Fruit fly (Drosophila melanogaster) whole organism, embryonic: Measurements from ENCODE around the gene ZnT63C.

Experiments used
- ATbp ChIP-seq: fragments of 200-800 bp; sonication (Bioruptor generic); optimal IDR thresholded peaks from 2 replicates; lab custom pipeline; 2017; ENCODE audit warnings: missing biosample characterization, mild to moderate bottlenecking, missing genetic modification characterization, missing genetic modification reagents
- BEAF-32 ChIP-seq: fragments of 200-800 bp; sonication (Bioruptor generic); optimal IDR thresholded peaks from 3 replicates; lab custom pipeline; 2017; ENCODE audit warnings: missing biosample characterization, missing genetic modification characterization, mild to moderate bottlenecking, moderate library complexity, missing genetic modification reagents
- Bdp1 ChIP-seq: fragments of 200-800 bp; sonication (Bioruptor generic); optimal IDR thresholded peaks from 3 replicates; lab custom pipeline; 2016; ENCODE audit warnings: missing biosample characterization, missing genetic modification characterization
- CG10366 ChIP-seq: fragments of 200-800 bp; sonication (Bioruptor generic); IDR thresholded peaks from 2 replicates; pipeline ENCODE4 v1.3.6; 2022; ENCODE audit warnings: missing biosample characterization, missing genetic modification characterization
- CG11560 ChIP-seq: fragments of 200-800 bp; sonication (Bioruptor generic); IDR thresholded peaks from 3 replicates; pipeline ENCODE4 v1.3.6; 2022; ENCODE audit warnings: missing biosample characterization, missing genetic modification characterization
- CG12155 ChIP-seq: fragments of 200-800 bp; sonication (Bioruptor generic); optimal IDR thresholded peaks from 3 replicates; lab custom pipeline; 2016; ENCODE audit warnings: missing biosample characterization, missing genetic modification characterization
- CG12299 ChIP-seq: fragments of 200-800 bp; sonication (Bioruptor generic); optimal IDR thresholded peaks from 2 replicates; lab custom pipeline; 2018; ENCODE audit warnings: missing biosample characterization, mild to moderate bottlenecking, missing genetic modification characterization
- CG12659 ChIP-seq: fragments of 200-800 bp; sonication (Bioruptor generic); optimal IDR thresholded peaks from 3 replicates; lab custom pipeline; 2017; ENCODE audit warnings: mild to moderate bottlenecking, missing biosample characterization, missing genetic modification reagents, missing genetic modification characterization
- CG12769 ChIP-seq: fragments of 200-800 bp; sonication (Bioruptor generic); optimal IDR thresholded peaks from 2 replicates; lab custom pipeline; 2019; ENCODE audit warnings: missing biosample characterization, mild to moderate bottlenecking, missing genetic modification characterization, moderate library complexity
- CG12942 ChIP-seq: fragments of 200-800 bp; sonication (Bioruptor generic); optimal IDR thresholded peaks from 3 replicates; lab custom pipeline; 2016; ENCODE audit warnings: missing biosample characterization, missing genetic modification characterization
- CG17361 ChIP-seq: fragments of 200-800 bp; sonication (Bioruptor generic); IDR thresholded peaks from 3 replicates; pipeline ENCODE4 v1.3.6; 2022; ENCODE audit warnings: missing biosample characterization, missing genetic modification characterization
- CG1792 ChIP-seq: fragments of 200-800 bp; sonication (Bioruptor generic); optimal IDR thresholded peaks from 2 replicates; lab custom pipeline; 2016; ENCODE audit warnings: missing biosample characterization, missing genetic modification characterization
- CG18619 ChIP-seq: fragments of 200-800 bp; sonication (Bioruptor generic); optimal IDR thresholded peaks from 3 replicates; lab custom pipeline; 2017; ENCODE audit warnings: missing biosample characterization, mild to moderate bottlenecking, missing genetic modification characterization
- CG18764 ChIP-seq: fragments of 200-800 bp; sonication (Bioruptor generic); optimal IDR thresholded peaks from 3 replicates; lab custom pipeline; 2016; ENCODE audit warnings: missing biosample characterization, missing genetic modification characterization
- CG2875 ChIP-seq: fragments of 200-800 bp; sonication (Bioruptor generic); optimal IDR thresholded peaks from 2 replicates; lab custom pipeline; 2017; ENCODE audit warnings: missing biosample characterization, mild to moderate bottlenecking, missing genetic modification characterization, missing genetic modification reagents
- CG33557 ChIP-seq: fragments of 200-800 bp; sonication (Bioruptor generic); optimal IDR thresholded peaks from 2 replicates; lab custom pipeline; 2019; ENCODE audit warnings: missing biosample characterization, mild to moderate bottlenecking, missing genetic modification characterization, moderate library complexity
- CG4820 ChIP-seq: fragments of 200-800 bp; sonication (Bioruptor generic); optimal IDR thresholded peaks from 3 replicates; lab custom pipeline; 2016; ENCODE audit warnings: missing biosample characterization, missing genetic modification characterization
- CG6683 ChIP-seq: fragments of 200-800 bp; sonication (Bioruptor generic); optimal IDR thresholded peaks from 2 replicates; lab custom pipeline; 2017; ENCODE audit warnings: missing biosample characterization, mild to moderate bottlenecking, missing genetic modification characterization, missing genetic modification reagents
- CG7745 ChIP-seq: fragments of 200-800 bp; sonication (Bioruptor generic); optimal IDR thresholded peaks from 2 replicates; lab custom pipeline; 2018; ENCODE audit warnings: missing biosample characterization, mild to moderate bottlenecking, missing genetic modification characterization, moderate library complexity
- CG7839 ChIP-seq: fragments of 200-800 bp; sonication (Bioruptor generic); optimal IDR thresholded peaks from 3 replicates; lab custom pipeline; 2018; ENCODE audit warnings: missing biosample characterization, mild to moderate bottlenecking, missing genetic modification characterization, moderate library complexity
- CG8388 ChIP-seq: fragments of 200-800 bp; sonication (Bioruptor generic); optimal IDR thresholded peaks from 2 replicates; lab custom pipeline; 2019; ENCODE audit warnings: missing biosample characterization, mild to moderate bottlenecking, missing genetic modification characterization, moderate library complexity
- CG9609 ChIP-seq: fragments of 200-800 bp; sonication (Bioruptor generic); optimal IDR thresholded peaks from 3 replicates; lab custom pipeline; 2016; ENCODE audit warnings: missing biosample characterization, missing genetic modification characterization
- CG9727 ChIP-seq: fragments of 200-800 bp; sonication (Bioruptor generic); optimal IDR thresholded peaks from 3 replicates; lab custom pipeline; 2017; ENCODE audit warnings: missing biosample characterization, mild to moderate bottlenecking, missing genetic modification characterization
- CTCF ChIP-seq: fragments of 200-800 bp; sonication (Bioruptor generic); optimal IDR thresholded peaks from 2 replicates; lab custom pipeline; 2017; ENCODE audit warnings: missing biosample characterization, mild to moderate bottlenecking, missing genetic modification characterization, moderate library complexity
- D19A ChIP-seq: fragments of 200-800 bp; optimal IDR thresholded peaks from 3 replicates; lab custom pipeline; 2019; ENCODE audit warnings: missing biosample characterization, mild to moderate bottlenecking, missing genetic modification characterization, moderate library complexity
- Dp ChIP-seq: fragments of 200-800 bp; sonication (Bioruptor generic); optimal IDR thresholded peaks from 2 replicates; lab custom pipeline; 2018; ENCODE audit warnings: missing biosample characterization, mild to moderate bottlenecking, missing genetic modification characterization, moderate library complexity
- HmgZ ChIP-seq: fragments of 200-800 bp; sonication (Bioruptor generic); optimal IDR thresholded peaks from 2 replicates; lab custom pipeline; 2018; ENCODE audit warnings: missing biosample characterization, mild to moderate bottlenecking, missing genetic modification characterization
- Hsf ChIP-seq: fragments of 200-800 bp; sonication (Bioruptor generic); optimal IDR thresholded peaks from 3 replicates; lab custom pipeline; 2016; ENCODE audit warnings: missing biosample characterization, missing genetic modification characterization
- Max ChIP-seq: fragments of 200-800 bp; sonication (Bioruptor generic); optimal IDR thresholded peaks from 2 replicates; lab custom pipeline; 2016; ENCODE audit warnings: missing biosample characterization, mild to moderate bottlenecking, missing genetic modification characterization
- Nf-YB ChIP-seq: fragments of 200-800 bp; sonication (Bioruptor generic); optimal IDR thresholded peaks from 3 replicates; lab custom pipeline; 2019; ENCODE audit warnings: missing biosample characterization, mild to moderate bottlenecking, missing genetic modification characterization, moderate library complexity
- Rfx ChIP-seq: fragments of 200-800 bp; sonication (Bioruptor generic); IDR thresholded peaks from 2 replicates; pipeline ENCODE4 v1.3.6; 2022; ENCODE audit warnings: missing biosample characterization, missing genetic modification characterization
- Rx ChIP-seq: fragments of 200-800 bp; sonication (Bioruptor generic); IDR thresholded peaks from 2 replicates; pipeline ENCODE4 v1.3.6; 2022; ENCODE audit warnings: missing biosample characterization, missing genetic modification characterization
- Stat92E ChIP-seq, 3 experiments: fragments of >200 bp in 2 of 3; fragments of 200-800 bp in 1 of 3; sonication (Bioruptor generic) in 1 of 3; optimal IDR thresholded peaks; 2 replicates each; lab custom pipeline; 2017 to 2019; ENCODE audit warnings: missing biosample characterization in 3 of 3, missing genetic modification characterization in 3 of 3, mild to moderate bottlenecking in 1 of 3, moderate library complexity in 1 of 3
- Trl ChIP-seq, 3 experiments: fragments of >200 bp in 2 of 3; fragments of 200-800 bp in 1 of 3; sonication (Bioruptor generic) in 1 of 3; optimal IDR thresholded peaks; 2 replicates in 1 of 3; 3 replicates in 2 of 3; lab custom pipeline; 2016 to 2017; ENCODE audit warnings: missing biosample characterization in 1 of 3, missing genetic modification characterization in 1 of 3
- ato ChIP-seq: fragments of 200-800 bp; sonication (Bioruptor generic); IDR thresholded peaks from 2 replicates; pipeline ENCODE4 v1.3.6; 2022; ENCODE audit warnings: missing biosample characterization, missing genetic modification characterization; ENCODE audit not compliant: partially characterized antibody
- bowl ChIP-seq: fragments of 200-800 bp; sonication (Bioruptor generic); IDR thresholded peaks from 2 replicates; pipeline ENCODE4 v1.3.6; 2022; ENCODE audit warnings: missing biosample characterization, missing genetic modification characterization
- cg ChIP-seq: fragments of 200-800 bp; sonication (Bioruptor generic); optimal IDR thresholded peaks from 3 replicates; lab custom pipeline; 2019; ENCODE audit warnings: missing biosample characterization, mild to moderate bottlenecking, missing genetic modification characterization, moderate library complexity
- chn ChIP-seq: fragments of 200-800 bp; sonication (Bioruptor generic); optimal IDR thresholded peaks from 2 replicates; lab custom pipeline; 2016; ENCODE audit warnings: missing biosample characterization, missing genetic modification characterization
- en ChIP-seq: fragments of 200-800 bp; sonication (Bioruptor generic); optimal IDR thresholded peaks from 2 replicates; lab custom pipeline; 2016; ENCODE audit warnings: missing biosample characterization, missing genetic modification characterization
- fd3F ChIP-seq: fragments of 200-800 bp; sonication (Bioruptor generic); optimal IDR thresholded peaks from 2 replicates; lab custom pipeline; 2018; ENCODE audit warnings: missing biosample characterization, mild to moderate bottlenecking, missing genetic modification characterization, moderate library complexity
- gcm ChIP-seq: fragments of 200-800 bp; sonication (Bioruptor generic); optimal IDR thresholded peaks from 2 replicates; lab custom pipeline; 2019; ENCODE audit warnings: missing biosample characterization, mild to moderate bottlenecking, missing genetic modification characterization, moderate library complexity
- ken ChIP-seq: fragments of 200-800 bp; sonication (Bioruptor generic); IDR thresholded peaks from 3 replicates; pipeline ENCODE4 v1.3.6; 2022; ENCODE audit warnings: missing biosample characterization, missing genetic modification characterization
- kni ChIP-seq: fragments of 200-800 bp; sonication (Bioruptor generic); optimal IDR thresholded peaks from 3 replicates; lab custom pipeline; 2017; ENCODE audit warnings: mild to moderate bottlenecking, missing biosample characterization, missing genetic modification reagents, missing genetic modification characterization
- onecut ChIP-seq: fragments of 200-800 bp; sonication (Bioruptor generic); IDR thresholded peaks from 2 replicates; pipeline ENCODE4 v1.3.6; 2022; ENCODE audit warnings: missing biosample characterization, missing genetic modification characterization
- rib ChIP-seq: fragments of 200-800 bp; sonication (Bioruptor generic); IDR thresholded peaks from 2 replicates; pipeline ENCODE4 v1.3.6; 2022; ENCODE audit warnings: missing biosample characterization, missing genetic modification characterization
- run ChIP-seq: fragments of 200-800 bp; sonication (Bioruptor generic); optimal IDR thresholded peaks from 3 replicates; lab custom pipeline; 2018; ENCODE audit warnings: missing biosample characterization, mild to moderate bottlenecking, missing genetic modification characterization
- salm ChIP-seq: fragments of 200-800 bp; sonication (Bioruptor generic); optimal IDR thresholded peaks from 2 replicates; lab custom pipeline; 2018; ENCODE audit warnings: missing biosample characterization, mild to moderate bottlenecking, missing genetic modification characterization
- sisA ChIP-seq: fragments of 200-800 bp; sonication (Bioruptor generic); IDR thresholded peaks from 2 replicates; pipeline ENCODE4 v1.3.6; 2022; ENCODE audit warnings: missing biosample characterization, missing genetic modification characterization
- ssp ChIP-seq: fragments of 200-800 bp; sonication (Bioruptor generic); IDR thresholded peaks from 2 replicates; pipeline ENCODE4 v1.3.6; 2022; ENCODE audit warnings: missing biosample characterization, missing genetic modification characterization
- unpg ChIP-seq: fragments of 200-800 bp; sonication (Bioruptor generic); optimal IDR thresholded peaks from 3 replicates; lab custom pipeline; 2018; ENCODE audit warnings: missing biosample characterization, mild to moderate bottlenecking, missing genetic modification characterization, moderate library complexity

The ZnT63C gene

DNA sequence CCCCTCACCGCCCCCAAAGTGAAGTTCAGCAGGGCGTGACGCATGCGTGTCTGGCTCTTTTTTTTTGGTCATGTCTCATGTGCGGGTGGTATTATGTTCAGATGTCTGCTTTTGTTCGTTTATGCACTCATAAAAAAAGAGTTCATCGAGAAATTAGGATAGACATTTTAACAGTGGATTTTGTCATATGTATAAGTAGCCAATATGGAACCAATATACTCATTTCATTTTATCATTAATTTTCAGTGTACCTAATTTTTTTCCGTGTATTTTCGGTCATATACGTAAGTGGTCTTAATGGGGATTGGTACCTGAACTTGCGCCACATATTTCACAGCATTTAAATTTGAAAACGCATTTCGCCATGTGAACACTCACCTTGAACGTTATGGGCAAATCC lies 3.2 kb upstream of the ZnT63C start (continued):
- TF ChIP-seq sisA (GFP tag; lab: Robert Waterston, UW): peak; percentile 63
- TF ChIP-seq ken (GFP tag; lab: Robert Waterston, UW): peak; percentile 70; the same call in 2 of the 3 replicates
- TF ChIP-seq Rfx (GFP tag; lab: Robert Waterston, UW): peak; percentile 71
- TF ChIP-seq cg (GFP tag; lab: Kevin White, UChicago): no peak
- TF ChIP-seq CG7839: peak; percentile 59
- peak; percentile 59 for TF ChIP-seq ATbp (GFP tag; lab: Kevin White, UChicago)
- no peak for TF ChIP-seq CG9609 (GFP tag; lab: Kevin White, UChicago)
- peak; percentile 63 for TF ChIP-seq ssp
- peak; percentile 46 for TF ChIP-seq Hsf (GFP tag; lab: Kevin White, UChicago)
- TF ChIP-seq CG1792 (GFP tag; lab: Kevin White, UChicago): peak; percentile 6
- TF ChIP-seq CG18764 (GFP tag; lab: Kevin White, UChicago): peak; percentile 40
- TF ChIP-seq CG17361 (GFP tag; lab: Robert Waterston, UW): peak; percentile 62; the same call in 2 of the 3 replicates
- TF ChIP-seq BEAF-32: no peak
- TF ChIP-seq Trl (optimal IDR thresholded peaks at IDR 0.05; lab: Kevin White, UChicago): no peak
- TF ChIP-seq Trl (GFP tag; optimal IDR thresholded peaks at IDR 0.05; lab: Kevin White, UChicago): peak; percentile 3
- peak; percentile 15 for TF ChIP-seq chn (GFP tag; lab: Kevin White, UChicago)
- TF ChIP-seq Rx (GFP tag; lab: Robert Waterston, UW): peak; percentile 42; the same call in 1 of the 2 replicates
- peak; percentile 76 for TF ChIP-seq unpg (GFP tag; lab: Kevin White, UChicago)
- TF ChIP-seq run (tag; lab: Kevin White, UChicago): no peak
- TF ChIP-seq ato (GFP tag; lab: Robert Waterston, UW): no peak
- peak; percentile 41 for TF ChIP-seq Max (GFP tag; lab: Kevin White, UChicago)
- TF ChIP-seq Dp: no peak
- no peak for TF ChIP-seq CG7745 (tag; lab: Kevin White, UChicago)
- TF ChIP-seq HmgZ: peak; percentile 8
- no peak for TF ChIP-seq Nf-YB (GFP tag; lab: Kevin White, UChicago)
- peak; percentile 63 for TF ChIP-seq CG8388 (GFP tag; lab: Kevin White, UChicago)
- TF ChIP-seq CG6683 (GFP tag; lab: Kevin White, UChicago): no peak
- TF ChIP-seq CG33557 (GFP tag; lab: Kevin White, UChicago): peak; percentile 3
- TF ChIP-seq onecut: peak; percentile 30; the same call in 1 of the 2 replicates
- no peak for TF ChIP-seq Stat92E (GFP tag; optimal IDR thresholded peaks at IDR 0.05; lab: Kevin White, UChicago)
- peak; percentile 17 for TF ChIP-seq CG12155 (GFP tag; lab: Kevin White, UChicago)
- peak; percentile 52 for TF ChIP-seq D19A (tag; lab: Kevin White, UChicago)
- TF ChIP-seq gcm: peak; percentile 61
- peak; percentile 22 for TF ChIP-seq CG12942
- TF ChIP-seq en (GFP tag; lab: Kevin White, UChicago): peak; percentile 40
- TF ChIP-seq CG12659 (GFP tag; lab: Kevin White, UChicago): peak; percentile 7
- TF ChIP-seq CG4820 (GFP tag; lab: Kevin White, UChicago): peak; percentile 62
- TF ChIP-seq CG12769 (tag; lab: Kevin White, UChicago): peak; percentile 29
- TF ChIP-seq CG9727 (GFP tag; lab: Kevin White, UChicago): peak; percentile 43
- peak; percentile 39 for TF ChIP-seq salm (tag; lab: Kevin White, UChicago)
- peak; percentile 11 for TF ChIP-seq kni
- no peak for TF ChIP-seq rib (GFP tag; lab: Robert Waterston, UW)
- no peak for TF ChIP-seq bowl (GFP tag; lab: Robert Waterston, UW)
- TF ChIP-seq CG12299 (tag; lab: Kevin White, UChicago): peak; percentile 0
- TF ChIP-seq Bdp1 (GFP tag; lab: Kevin White, UChicago): peak; percentile 25
- peak; percentile 23 for TF ChIP-seq fd3F
- peak; percentile 1 for TF ChIP-seq CG18619 (GFP tag; lab: Kevin White, UChicago)
- TF ChIP-seq CG11560: 0 out of 3 replicates have a peak, but pooled peaks have one; percentile 7
- TF ChIP-seq CTCF (GFP tag; lab: Kevin White, UChicago): no peak
- TF ChIP-seq CG2875 (GFP tag; lab: Kevin White, UChicago): peak; percentile 50
- peak; percentile 74 for TF ChIP-seq CG10366
